Worm (Caenorhabditis elegans): ENCODE results near the gene srh-229.

DNA sequence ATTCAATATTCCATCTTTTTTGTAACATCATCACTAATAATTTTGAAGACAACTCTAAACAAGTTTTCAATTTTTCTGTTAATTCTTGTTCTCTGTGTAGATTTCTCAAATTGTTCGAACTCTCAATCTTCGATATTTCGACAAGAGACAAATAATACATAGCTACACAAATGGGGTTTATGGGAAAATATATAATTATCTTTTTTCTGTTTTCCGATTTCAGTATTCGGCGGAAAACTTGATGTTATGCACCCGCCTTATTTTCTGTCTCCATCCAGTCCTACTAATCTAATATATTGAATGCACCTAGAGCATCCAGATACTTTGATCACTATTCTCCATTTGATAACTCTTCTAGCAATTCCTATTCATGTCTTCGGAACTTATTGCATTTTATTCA lies 34.8 kb upstream of the srh-229 start, which contains the start of gene srh-268:
- TF ChIP-seq med-1 (GFP tag; optimal IDR thresholded peaks at IDR 0.05; ENCODE audit: insufficient read depth) (no peak), T22C8.4 (GFP tag; IDR thresholded peaks at IDR 0.05) (no peak), flt-1 (GFP tag; IDR thresholded peaks at IDR 0.05) (no peak), cog-1 (tag; optimal IDR thresholded peaks at IDR 0.05) (no peak), tab-1 (GFP tag; IDR thresholded peaks at IDR 0.05) (no peak)
